Fruit fly (Drosophila melanogaster) whole organism, embryonic: ENCODE results near the gene PGAP1.
A peak's percentile ranks its signal among the peaks of the same experiment; 100 is the strongest.

Experiments
- Asciz ChIP-seq: fragments of 200-800 bp; sonication (Bioruptor generic); optimal IDR thresholded peaks from 2 replicates; lab custom pipeline; 2017; ENCODE audit warnings: missing biosample characterization, mild to moderate bottlenecking, missing genetic modification characterization, missing genetic modification reagents
- Atf-2 ChIP-seq: fragments of 200-800 bp; sonication (Bioruptor generic); optimal IDR thresholded peaks from 2 replicates; lab custom pipeline; 2016; ENCODE audit warnings: missing biosample characterization, missing genetic modification characterization
- Atf6 ChIP-seq: fragments of 200-800 bp; sonication (Bioruptor generic); IDR thresholded peaks from 2 replicates; pipeline ENCODE4 v1.3.6; 2022; ENCODE audit warnings: missing biosample characterization, missing genetic modification characterization
- Blimp-1 ChIP-seq: fragments of 200-800 bp; sonication (Bioruptor generic); optimal IDR thresholded peaks from 3 replicates; lab custom pipeline; 2018; ENCODE audit warnings: missing biosample characterization, missing genetic modification characterization, mild to moderate bottlenecking, moderate library complexity, missing genetic modification reagents
- CG10959 ChIP-seq: fragments of 200-800 bp; sonication (Bioruptor generic); IDR thresholded peaks from 2 replicates; pipeline ENCODE4 v1.3.6; 2022; ENCODE audit warnings: missing biosample characterization, missing genetic modification characterization
- CG10979 ChIP-seq: fragments of 200-800 bp; sonication (Bioruptor generic); optimal IDR thresholded peaks from 2 replicates; lab custom pipeline; 2018; ENCODE audit warnings: missing biosample characterization, mild to moderate bottlenecking, missing genetic modification characterization, moderate library complexity
- CG12071 ChIP-seq: fragments of 200-800 bp; sonication (Bioruptor generic); optimal IDR thresholded peaks from 3 replicates; lab custom pipeline; 2018; ENCODE audit warnings: missing biosample characterization, mild to moderate bottlenecking, missing genetic modification characterization
- CG12942 ChIP-seq: fragments of 200-800 bp; sonication (Bioruptor generic); optimal IDR thresholded peaks from 3 replicates; lab custom pipeline; 2016; ENCODE audit warnings: missing biosample characterization, missing genetic modification characterization
- CG13894 ChIP-seq: fragments of 200-800 bp; sonication (Bioruptor generic); optimal IDR thresholded peaks from 3 replicates; lab custom pipeline; 2018; ENCODE audit warnings: missing biosample characterization, mild to moderate bottlenecking, missing genetic modification characterization, moderate library complexity
- CG14050 ChIP-seq: fragments of 200-800 bp; sonication (Bioruptor generic); IDR thresholded peaks from 3 replicates; pipeline ENCODE4 v1.3.6; 2022; ENCODE audit warnings: missing biosample characterization, missing genetic modification characterization
- CG1602 ChIP-seq: fragments of 200-800 bp; sonication (Bioruptor generic); optimal IDR thresholded peaks from 3 replicates; lab custom pipeline; 2016; ENCODE audit warnings: missing biosample characterization, missing genetic modification characterization
- CG16813 ChIP-seq: fragments of 200-800 bp; sonication (Bioruptor generic); IDR thresholded peaks from 3 replicates; pipeline ENCODE4 v1.3.6; 2022; ENCODE audit warnings: missing biosample characterization, missing genetic modification characterization; ENCODE audit not compliant: partially characterized antibody
- CG18764 ChIP-seq: fragments of 200-800 bp; sonication (Bioruptor generic); optimal IDR thresholded peaks from 3 replicates; lab custom pipeline; 2016; ENCODE audit warnings: missing biosample characterization, missing genetic modification characterization
- CG2875 ChIP-seq: fragments of 200-800 bp; sonication (Bioruptor generic); optimal IDR thresholded peaks from 2 replicates; lab custom pipeline; 2017; ENCODE audit warnings: missing biosample characterization, mild to moderate bottlenecking, missing genetic modification characterization, missing genetic modification reagents
- CG3847 ChIP-seq: fragments of 200-800 bp; sonication (Bioruptor generic); IDR thresholded peaks from 2 replicates; pipeline ENCODE4 v1.3.6; 2022; ENCODE audit warnings: missing biosample characterization, missing genetic modification characterization
- CG4282 ChIP-seq: fragments of 200-800 bp; sonication (Bioruptor generic); optimal IDR thresholded peaks from 2 replicates; lab custom pipeline; 2016; ENCODE audit warnings: missing biosample characterization, missing genetic modification characterization
- CG4360 ChIP-seq: fragments of 200-800 bp; sonication (Bioruptor generic); IDR thresholded peaks from 2 replicates; pipeline ENCODE4 v1.3.6; 2022; ENCODE audit warnings: missing biosample characterization, missing genetic modification characterization
- CG6272 ChIP-seq: fragments of 200-800 bp; sonication (Bioruptor generic); IDR thresholded peaks from 2 replicates; pipeline ENCODE4 v1.3.6; 2022; ENCODE audit warnings: missing biosample characterization, missing genetic modification characterization
- CG6689 ChIP-seq: fragments of 200-800 bp; sonication (Bioruptor generic); IDR thresholded peaks from 2 replicates; pipeline ENCODE4 v1.3.6; 2022; ENCODE audit warnings: missing biosample characterization, missing genetic modification characterization
- CG6791 ChIP-seq: fragments of 200-800 bp; sonication (Bioruptor generic); IDR thresholded peaks from 3 replicates; pipeline ENCODE4 v1.3.6; 2022; ENCODE audit warnings: missing biosample characterization, missing genetic modification characterization; ENCODE audit not compliant: partially characterized antibody
- CG9817 ChIP-seq: fragments of 200-800 bp; sonication (Bioruptor generic); optimal IDR thresholded peaks from 2 replicates; lab custom pipeline; 2018; ENCODE audit warnings: missing biosample characterization, mild to moderate bottlenecking, missing genetic modification characterization, moderate library complexity
- CkIIα-i1 ChIP-seq: fragments of 200-800 bp; sonication (Bioruptor generic); IDR thresholded peaks from 2 replicates; pipeline ENCODE4 v1.3.6; 2022; ENCODE audit warnings: missing biosample characterization, missing genetic modification characterization
- CrebB ChIP-seq: fragments of 200-800 bp; sonication (Bioruptor generic); optimal IDR thresholded peaks from 3 replicates; lab custom pipeline; 2018; ENCODE audit warnings: missing biosample characterization, mild to moderate bottlenecking, missing genetic modification characterization
- Dad ChIP-seq: fragments of 200-800 bp; sonication (Bioruptor generic); optimal IDR thresholded peaks from 3 replicates; lab custom pipeline; 2016; ENCODE audit warnings: missing biosample characterization, missing genetic modification characterization
- HLH4C ChIP-seq: fragments of 200-800 bp; sonication (Bioruptor generic); IDR thresholded peaks from 3 replicates; pipeline ENCODE4 v1.3.6; 2022; ENCODE audit warnings: missing biosample characterization, missing genetic modification characterization; ENCODE audit not compliant: partially characterized antibody
- Med ChIP-seq: fragments of 200-800 bp; sonication (Bioruptor generic); peaks from one replicate; lab custom pipeline; 2016; ENCODE audit warnings: missing biosample characterization, missing genetic modification characterization, mild to moderate bottlenecking, inconsistent platforms, moderate library complexity
- NfI ChIP-seq: fragments of 200-800 bp; sonication (Bioruptor generic); optimal IDR thresholded peaks from 3 replicates; lab custom pipeline; 2018; ENCODE audit warnings: missing biosample characterization, mild to moderate bottlenecking, missing genetic modification characterization, moderate library complexity
- Optix ChIP-seq: fragments of 200-800 bp; sonication (Bioruptor generic); IDR thresholded peaks from 3 replicates; pipeline ENCODE4 v1.3.6; 2022; ENCODE audit warnings: missing biosample characterization, missing genetic modification characterization
- Six4 ChIP-seq: fragments of 200-800 bp; sonication (Bioruptor generic); optimal IDR thresholded peaks from 2 replicates; lab custom pipeline; 2016; ENCODE audit warnings: missing biosample characterization, missing genetic modification characterization
- Spps ChIP-seq: fragments of 200-800 bp; sonication (Bioruptor generic); optimal IDR thresholded peaks from 2 replicates; lab custom pipeline; 2018; ENCODE audit warnings: missing biosample characterization, mild to moderate bottlenecking, missing genetic modification characterization
- Sry-β ChIP-seq: fragments of 200-800 bp; sonication (Bioruptor generic); optimal IDR thresholded peaks from 2 replicates; lab custom pipeline; 2018; ENCODE audit warnings: missing biosample characterization, mild to moderate bottlenecking, missing genetic modification characterization, moderate library complexity
- Sry-δ ChIP-seq: fragments of 200-800 bp; sonication (Bioruptor generic); optimal IDR thresholded peaks from 2 replicates; lab custom pipeline; 2016; ENCODE audit warnings: missing biosample characterization, missing genetic modification characterization
- Vsx1 ChIP-seq: fragments of 200-800 bp; sonication (Bioruptor generic); optimal IDR thresholded peaks from 2 replicates; lab custom pipeline; 2017; ENCODE audit warnings: missing biosample characterization, mild to moderate bottlenecking, missing genetic modification characterization, missing genetic modification reagents
- ara ChIP-seq: fragments of 200-800 bp; sonication (Bioruptor generic); IDR thresholded peaks from 2 replicates; pipeline ENCODE4 v1.3.6; 2022; ENCODE audit warnings: missing biosample characterization, missing genetic modification characterization
- az2 ChIP-seq: fragments of 200-800 bp; sonication (Bioruptor generic); optimal IDR thresholded peaks from 3 replicates; lab custom pipeline; 2016; ENCODE audit warnings: missing biosample characterization, missing genetic modification characterization
- bab2 ChIP-seq: fragments of 200-800 bp; sonication (Bioruptor generic); optimal IDR thresholded peaks from 2 replicates; lab custom pipeline; 2016; ENCODE audit warnings: missing biosample characterization, missing genetic modification characterization
- btn ChIP-seq: fragments of 200-800 bp; sonication (Bioruptor generic); optimal IDR thresholded peaks from 2 replicates; lab custom pipeline; 2016; ENCODE audit warnings: missing biosample characterization, missing genetic modification characterization
- danr ChIP-seq: fragments of 200-800 bp; sonication (Bioruptor generic); IDR thresholded peaks from 2 replicates; pipeline ENCODE4 v1.3.6; 2022; ENCODE audit warnings: missing biosample characterization, missing genetic modification characterization
- dysf ChIP-seq: fragments of 200-800 bp; sonication (Bioruptor generic); IDR thresholded peaks from 3 replicates; pipeline ENCODE4 v1.3.6; 2022; ENCODE audit warnings: missing biosample characterization, missing genetic modification characterization
- hb ChIP-seq: fragments of 200-800 bp; sonication (Bioruptor generic); IDR thresholded peaks from 3 replicates; pipeline ENCODE4 v1.3.6; 2022; ENCODE audit warnings: missing biosample characterization, missing genetic modification characterization; ENCODE audit not compliant: partially characterized antibody
- ind ChIP-seq: fragments of 200-800 bp; sonication (Bioruptor generic); optimal IDR thresholded peaks from 3 replicates; lab custom pipeline; 2016; ENCODE audit warnings: missing biosample characterization, missing genetic modification characterization
- inv ChIP-seq: fragments of 200-800 bp; sonication (Bioruptor generic); IDR thresholded peaks from 2 replicates; pipeline ENCODE4 v1.3.6; 2022; ENCODE audit warnings: missing biosample characterization, missing genetic modification characterization; ENCODE audit not compliant: partially characterized antibody
- jumu ChIP-seq: fragments of 200-800 bp; sonication (Bioruptor generic); optimal IDR thresholded peaks from 3 replicates; lab custom pipeline; 2016; ENCODE audit warnings: missing biosample characterization, missing genetic modification characterization
- pan ChIP-seq, 4 experiments: fragments of >200 bp in 3 of 4; fragments of 200-800 bp in 1 of 4; sonication (Bioruptor generic) in 1 of 4; optimal IDR thresholded peaks in 3 of 4; IDR thresholded peaks in 1 of 4; 2 replicates each; pipeline versions ENCODE4 v1.3.6 to Lab custom; 2017 to 2022; ENCODE audit warnings: missing biosample characterization in 2 of 4, missing genetic modification characterization in 2 of 4, mixed read lengths in 1 of 4
- phol ChIP-seq: fragments of 200-800 bp; sonication (Bioruptor generic); optimal IDR thresholded peaks from 3 replicates; lab custom pipeline; 2018; ENCODE audit warnings: missing biosample characterization, mild to moderate bottlenecking, missing genetic modification characterization, moderate library complexity
- sna ChIP-seq: fragments of 200-800 bp; sonication (Bioruptor generic); IDR thresholded peaks from 2 replicates; pipeline ENCODE4 v1.3.6; 2022; ENCODE audit warnings: missing biosample characterization, missing genetic modification characterization; ENCODE audit not compliant: partially characterized antibody
- tna ChIP-seq: fragments of 200-800 bp; sonication (Bioruptor generic); IDR thresholded peaks from 2 replicates; pipeline ENCODE4 v1.3.6; 2022; ENCODE audit warnings: missing biosample characterization, missing genetic modification characterization; ENCODE audit not compliant: partially characterized antibody
- zfh1 ChIP-seq: fragments of 200-800 bp; sonication (Bioruptor generic); IDR thresholded peaks from 3 replicates; pipeline ENCODE4 v1.3.6; 2022; ENCODE audit warnings: missing biosample characterization, missing genetic modification characterization

Gene PGAP1

dm6 chrX:5689417-5690215 is at the start of gene PGAP1, which contains the start of gene cv (continued):
- TF ChIP-seq CG4282 (GFP tag; lab: Kevin White, UChicago) (no peak), ind (peak; percentile 4), Optix (no peak), CG16813 (peak; percentile 71), CG13894 (tag; lab: Kevin White, UChicago) (peak; percentile 89), CrebB (no peak), CG6272 (no peak), Med (GFP tag; lab: Kevin White, UChicago) (peak; percentile 76), CG1602 (peak; percentile 16), Atf6 (no peak), NfI (no peak), dysf (no peak), inv (GFP tag; lab: Robert Waterston, UW) (peak; percentile 72), CG9817 (tag; lab: Kevin White, UChicago) (peak; percentile 8), zfh1 (GFP tag; lab: Robert Waterston, UW) (0 out of 3 replicates have a peak, but pooled peaks have one; percentile 6), btn (GFP tag; lab: Kevin White, UChicago) (no peak), HLH4C (peak; percentile 68), Blimp-1 (GFP tag; lab: Kevin White, UChicago) (no peak), bab2 (GFP tag; lab: Kevin White, UChicago) (no peak), az2 (GFP tag; lab: Kevin White, UChicago) (peak; percentile 30), CG14050 (GFP tag; lab: Robert Waterston, UW) (no peak), ara (no peak), danr (GFP tag; lab: Robert Waterston, UW) (no peak), phol (peak; percentile 45), CG3847 (GFP tag; lab: Robert Waterston, UW) (0 out of 2 replicates have a peak, but pooled peaks have one; percentile 30), CG10959 (GFP tag; lab: Robert Waterston, UW) (no peak), Atf-2 (GFP tag; lab: Kevin White, UChicago) (peak; percentile 18), hb (no peak), Six4 (GFP tag; lab: Kevin White, UChicago) (no peak), sna (peak; percentile 58; the same call in 1 of the 2 replicates), CG6791 (GFP tag; lab: Robert Waterston, UW) (peak; percentile 84), Vsx1 (GFP tag; lab: Kevin White, UChicago) (no peak), Dad (no peak), CG2875 (GFP tag; lab: Kevin White, UChicago) (no peak), CG12942 (GFP tag; lab: Kevin White, UChicago) (no peak), CG10979 (tag; lab: Kevin White, UChicago) (no peak), CG4360 (no peak), CkIIα-i1 (GFP tag; lab: Robert Waterston, UW) (no peak), Sry-δ (peak; percentile 81), Sry-β (GFP tag; lab: Kevin White, UChicago) (peak; percentile 78), Asciz (GFP tag; lab: Kevin White, UChicago) (no peak), jumu (GFP tag; lab: Kevin White, UChicago) (no peak), CG12071 (GFP tag; lab: Kevin White, UChicago) (no peak), pan (optimal IDR thresholded peaks at IDR 0.05; lab: Kevin White, UChicago) (no peak), pan (GFP tag; optimal IDR thresholded peaks at IDR 0.05 in 1 of 2, IDR thresholded peaks at IDR 0.05 in 1 of 2) (no peak), Spps (no peak), CG6689 (no peak), tna (GFP tag; lab: Robert Waterston, UW) (peak; percentile 38), CG18764 (GFP tag; lab: Kevin White, UChicago) (no peak)
